Fruit fly (Drosophila melanogaster): ENCODE data around the gene PNUTS.

PNUTS gene

dm6 chr2L:865851-866250 lies 4.4 kb upstream of the PNUTS start (continued):
- TF ChIP-seq Atf-2 (GFP tag; optimal IDR thresholded peaks at IDR 0.05): peak; percentile 94
- TF ChIP-seq CG12155 (GFP tag; optimal IDR thresholded peaks at IDR 0.05): peak; percentile 95
- peak; percentile 82 for TF ChIP-seq B-H2 (GFP tag; optimal IDR thresholded peaks at IDR 0.05)
- peak; percentile 87 for TF ChIP-seq crol (GFP tag; IDR thresholded peaks at IDR 0.05)
- TF ChIP-seq Pdp1 (GFP tag; optimal IDR thresholded peaks at IDR 0.05): peak; percentile 94 to 97
- peak; percentile 96 for TF ChIP-seq CG10366 (GFP tag; IDR thresholded peaks at IDR 0.05)
- peak; percentile 95 for TF ChIP-seq CG17568 (GFP tag; optimal IDR thresholded peaks at IDR 0.05)
- TF ChIP-seq ab (GFP tag; optimal IDR thresholded peaks at IDR 0.05): peak; percentile 90
- TF ChIP-seq CG10654 (GFP tag; optimal IDR thresholded peaks at IDR 0.05): peak; percentile 94
- no peak for TF ChIP-seq mld (GFP tag; IDR thresholded peaks at IDR 0.05; ENCODE audit: partially characterized antibody)
- peak; percentile 97 for TF ChIP-seq dysf (GFP tag; IDR thresholded peaks at IDR 0.05)
- peak; percentile 93 for TF ChIP-seq NK7.1 (GFP tag; optimal IDR thresholded peaks at IDR 0.05)
- no peak for TF ChIP-seq CG7963 (GFP tag; IDR thresholded peaks at IDR 0.05; ENCODE audit: partially characterized antibody)
- TF ChIP-seq jigr1 (GFP tag; IDR thresholded peaks at IDR 0.05): peak; percentile 89
- peak; percentile 91 for TF ChIP-seq CG8089 (GFP tag; optimal IDR thresholded peaks at IDR 0.05)
- TF ChIP-seq ro (GFP tag; IDR thresholded peaks at IDR 0.05): peak; percentile 89
- TF ChIP-seq Nf-YA (GFP tag; IDR thresholded peaks at IDR 0.05): peak; percentile 92
- peak; percentile 98 for TF ChIP-seq lab (GFP tag; optimal IDR thresholded peaks at IDR 0.05)
- TF ChIP-seq CG11398 (GFP tag; optimal IDR thresholded peaks at IDR 0.05): peak; percentile 84
- no peak for TF ChIP-seq nerfin-2 (GFP tag; IDR thresholded peaks at IDR 0.05; ENCODE audit: partially characterized antibody)
- peak; percentile 82 for TF ChIP-seq da (GFP tag; optimal IDR thresholded peaks at IDR 0.05)
- TF ChIP-seq CG4617 (GFP tag; optimal IDR thresholded peaks at IDR 0.05; ENCODE audit: borderline replicate concordance): peak; percentile 92
- peak; percentile 89 for TF ChIP-seq pb (GFP tag; optimal IDR thresholded peaks at IDR 0.05)
- TF ChIP-seq ftz-f1 (GFP tag; optimal IDR thresholded peaks at IDR 0.05): peak; percentile 79
- TF ChIP-seq sc (optimal IDR thresholded peaks at IDR 0.05): no peak
- TF ChIP-seq sc (GFP tag; optimal IDR thresholded peaks at IDR 0.05): peak; percentile 90
- peak; percentile 93 for TF ChIP-seq Antp (GFP tag; optimal IDR thresholded peaks at IDR 0.05)
- peak; percentile 95 for TF ChIP-seq CG12219 (GFP tag; optimal IDR thresholded peaks at IDR 0.05)
- TF ChIP-seq zen (tag; optimal IDR thresholded peaks at IDR 0.05): peak; percentile 97
- peak; percentile 88 for TF ChIP-seq Fer2 (tag; optimal IDR thresholded peaks at IDR 0.05)
- peak; percentile 96 for TF ChIP-seq CoRest (tag; optimal IDR thresholded peaks at IDR 0.05)
- no peak for TF ChIP-seq br (optimal IDR thresholded peaks at IDR 0.05)
- TF ChIP-seq twi (tag; optimal IDR thresholded peaks at IDR 0.05): peak; percentile 88
- peak; percentile 96 for TF ChIP-seq nmo (GFP tag; optimal IDR thresholded peaks at IDR 0.05)
- TF ChIP-seq CG10267 (tag; optimal IDR thresholded peaks at IDR 0.05): peak; percentile 90
- peak; percentile 96 for TF ChIP-seq mam (GFP tag; optimal IDR thresholded peaks at IDR 0.05)
- peak; percentile 96 for TF ChIP-seq Mad (GFP tag; optimal IDR thresholded peaks at IDR 0.05)
- TF ChIP-seq CG9727 (GFP tag; optimal IDR thresholded peaks at IDR 0.05): peak; percentile 97
- peak; percentile 95 for TF ChIP-seq Mrtf (GFP tag; IDR thresholded peaks at IDR 0.05)
- TF ChIP-seq eyg (GFP tag; optimal IDR thresholded peaks at IDR 0.05): peak; percentile 92
- TF ChIP-seq Hr39 (optimal IDR thresholded peaks at IDR 0.05): no peak
- peak; percentile 93 for TF ChIP-seq BtbVII (GFP tag; optimal IDR thresholded peaks at IDR 0.05)
- TF ChIP-seq CG12104 (GFP tag; optimal IDR thresholded peaks at IDR 0.05): peak; percentile 95
- TF ChIP-seq CG6854 (GFP tag; optimal IDR thresholded peaks at IDR 0.05): peak; percentile 90
- peak; percentile 95 for TF ChIP-seq CG11247 (GFP tag; IDR thresholded peaks at IDR 0.05)
- no peak for TF ChIP-seq CG16813 (GFP tag; IDR thresholded peaks at IDR 0.05; ENCODE audit: partially characterized antibody)
- peak; percentile 95 for TF ChIP-seq zfh2 (GFP tag; optimal IDR thresholded peaks at IDR 0.05)
- no peak for TF ChIP-seq CG42726 (GFP tag; IDR thresholded peaks at IDR 0.05; ENCODE audit: partially characterized antibody)
- TF ChIP-seq croc (GFP tag; conservative IDR thresholded peaks at IDR 0.05): peak; percentile 88
- peak; percentile 86 for TF ChIP-seq Bdp1 (GFP tag; optimal IDR thresholded peaks at IDR 0.05)
- TF ChIP-seq caup (GFP tag; optimal IDR thresholded peaks at IDR 0.05; ENCODE audit: severe bottlenecking): peak; percentile 95
- TF ChIP-seq dimm (GFP tag; IDR thresholded peaks at IDR 0.05): peak; percentile 87

Data from whole organism, embryonic.